Worm (Caenorhabditis elegans) whole organism, L1 larva: Measurements from ENCODE around the gene R144.10.
A peak's percentile ranks its signal among the peaks of the same experiment; 100 is the strongest.

ENCODE experiments used
- C16A3.4 ChIP-seq: fragments of 150-350 bp; optimal IDR thresholded peaks from 2 replicates; lab custom pipeline; 2014; ENCODE audit warnings: missing biosample characterization, missing genetic modification characterization
- C34B4.2 ChIP-seq: sonication (generic microtip); optimal IDR thresholded peaks from 2 replicates; lab custom pipeline; 2017; ENCODE audit warnings: mild to moderate bottlenecking, missing genetic modification characterization, missing compliant biosample characterization
- F16B12.6 ChIP-seq: fragments of 150-350 bp; optimal IDR thresholded peaks from 2 replicates; lab custom pipeline; 2014; ENCODE audit warnings: missing biosample characterization, missing genetic modification characterization
- alr-1 ChIP-seq: fragments of 200-800 bp; sonication (Bioruptor generic); optimal IDR thresholded peaks from 2 replicates; lab custom pipeline; 2018; ENCODE audit warnings: borderline replicate concordance, mild to moderate bottlenecking, missing genetic modification characterization, missing compliant biosample characterization
- ama-1 ChIP-seq: fragments of 150-350 bp; optimal IDR thresholded peaks from 2 replicates; lab custom pipeline; 2014
- blmp-1 ChIP-seq: fragments of 150-350 bp; optimal IDR thresholded peaks from 2 replicates; lab custom pipeline; 2014; ENCODE audit warnings: missing biosample characterization, missing genetic modification characterization
- ceh-82 ChIP-seq, 3 experiments: fragments of 150-350 bp in 1 of 3; sonication (generic microtip) in 2 of 3; optimal IDR thresholded peaks; 2 replicates each; lab custom pipeline; 2014 to 2017; ENCODE audit warnings: missing biosample characterization in 3 of 3, missing genetic modification characterization in 3 of 3
- dpl-1 ChIP-seq, 3 experiments: fragments of 150-350 bp in 2 of 3; sonication (generic microtip) in 1 of 3; optimal IDR thresholded peaks; 2 replicates each; lab custom pipeline; 2014 to 2017; ENCODE audit warnings: missing biosample characterization in 3 of 3, missing genetic modification characterization in 3 of 3, missing genetic modification reagents in 3 of 3
- dsc-1 ChIP-seq: sonication (generic microtip); optimal IDR thresholded peaks from 2 replicates; lab custom pipeline; 2016; ENCODE audit warnings: mild to moderate bottlenecking, missing genetic modification characterization, missing compliant biosample characterization
- efl-1 ChIP-seq, 4 experiments: fragments of 150-350 bp; optimal IDR thresholded peaks in 3 of 4; peaks in 1 of 4; 1 replicate in 1 of 4; 2 replicates in 3 of 4; lab custom pipeline; 2014; ENCODE audit warnings: missing biosample characterization in 2 of 4, missing genetic modification characterization in 2 of 4, missing genetic modification reagents in 2 of 4
- efl-3 ChIP-seq: fragments of 200-800 bp; sonication (Bioruptor generic); optimal IDR thresholded peaks from 2 replicates; lab custom pipeline; 2018; ENCODE audit warnings: mild to moderate bottlenecking, missing genetic modification characterization, missing compliant biosample characterization
- egl-13 ChIP-seq: sonication (generic microtip); optimal IDR thresholded peaks from 2 replicates; lab custom pipeline; 2016; ENCODE audit warnings: missing genotype, missing genetic modification reagents, missing genetic modification characterization, missing compliant biosample characterization
- elt-3 ChIP-seq, 6 experiments: fragments of 150-350 bp in 1 of 6; sonication (generic microtip); optimal IDR thresholded peaks; 2 replicates each; lab custom pipeline; 2017 to 2018; ENCODE audit warnings: missing biosample characterization in 6 of 6, missing genetic modification characterization in 6 of 6, inconsistent platforms in 1 of 6
- ets-5 ChIP-seq: fragments of 200-800 bp; sonication (Bioruptor generic); IDR thresholded peaks from 2 replicates; pipeline ENCODE4 v1.3.6; 2022; ENCODE audit warnings: missing genetic modification characterization, missing compliant biosample characterization
- fkh-8 ChIP-seq: sonication (generic microtip); optimal IDR thresholded peaks from 2 replicates; lab custom pipeline; 2016; ENCODE audit warnings: mild to moderate bottlenecking, missing genetic modification characterization, missing compliant biosample characterization
- fos-1 ChIP-seq: fragments of 150-350 bp; optimal IDR thresholded peaks from 2 replicates; lab custom pipeline; 2014; ENCODE audit warnings: missing biosample characterization, missing genetic modification characterization
- grh-1 ChIP-seq: fragments of 200-800 bp; sonication (Bioruptor generic); IDR thresholded peaks from 2 replicates; pipeline ENCODE4 v1.3.6; 2022; ENCODE audit warnings: missing genetic modification reagents, missing genetic modification characterization, missing compliant biosample characterization
- hlh-4 ChIP-seq: sonication (generic microtip); optimal IDR thresholded peaks from 2 replicates; lab custom pipeline; 2016; ENCODE audit warnings: mild to moderate bottlenecking, missing genetic modification characterization, missing compliant biosample characterization
- irx-1 ChIP-seq: sonication (generic microtip); optimal IDR thresholded peaks from 2 replicates; lab custom pipeline; 2016; ENCODE audit warnings: missing genetic modification characterization, missing compliant biosample characterization
- isw-1 ChIP-seq: fragments of 200-800 bp; sonication (Bioruptor generic); IDR thresholded peaks from 2 replicates; pipeline ENCODE4 v1.3.6; 2022; ENCODE audit warnings: missing genetic modification characterization, missing compliant biosample characterization
- jun-1 ChIP-seq: fragments of 150-350 bp; optimal IDR thresholded peaks from 2 replicates; lab custom pipeline; 2014; ENCODE audit warnings: missing biosample characterization, missing genetic modification reagents, missing genetic modification characterization
- lin-13 ChIP-seq: fragments of 150-350 bp; optimal IDR thresholded peaks from 2 replicates; lab custom pipeline; 2014; ENCODE audit warnings: missing biosample characterization, missing genetic modification reagents, missing genetic modification characterization
- lin-14 ChIP-seq: fragments of 200-800 bp; sonication (Bioruptor generic); optimal IDR thresholded peaks from 2 replicates; lab custom pipeline; 2018; ENCODE audit warnings: mild to moderate bottlenecking, missing genetic modification characterization, moderate library complexity, missing compliant biosample characterization
- lin-15B ChIP-seq: fragments of 150-350 bp; sonication (generic microtip); optimal IDR thresholded peaks from 3 replicates; lab custom pipeline; 2014; ENCODE audit warnings: missing biosample characterization, missing genetic modification characterization
- lin-35 ChIP-seq, 2 experiments: fragments of 150-350 bp; optimal IDR thresholded peaks; 2 replicates each; lab custom pipeline; 2014; ENCODE audit warnings: missing biosample characterization in 2 of 2, missing genetic modification characterization in 2 of 2, missing genetic modification reagents in 2 of 2
- lir-3 ChIP-seq: sonication (generic microtip); optimal IDR thresholded peaks from 2 replicates; lab custom pipeline; 2016; ENCODE audit warnings: mild to moderate bottlenecking, missing genetic modification characterization, moderate library complexity, missing compliant biosample characterization; ENCODE audit not compliant: poor library complexity
- lsy-2 ChIP-seq, 2 experiments: fragments of 150-350 bp; optimal IDR thresholded peaks; 2 replicates each; lab custom pipeline; 2014; ENCODE audit warnings: missing biosample characterization in 2 of 2, missing genetic modification characterization in 2 of 2
- mab-9 ChIP-seq: fragments of 200-800 bp; sonication (Bioruptor generic); IDR thresholded peaks from 2 replicates; pipeline ENCODE4 v1.3.6; 2022; ENCODE audit warnings: missing genetic modification reagents, missing genetic modification characterization, missing compliant biosample characterization
- mdl-1 ChIP-seq, 2 experiments: fragments of 150-350 bp; optimal IDR thresholded peaks; 2 replicates each; lab custom pipeline; 2014 to 2017; ENCODE audit warnings: missing biosample characterization in 2 of 2, missing genetic modification characterization in 2 of 2, inconsistent platforms in 1 of 2
- mep-1 ChIP-seq: fragments of 150-350 bp; optimal IDR thresholded peaks from 2 replicates; lab custom pipeline; 2014; ENCODE audit warnings: missing biosample characterization, missing genetic modification characterization
- nhr-11 ChIP-seq: fragments of 150-350 bp; optimal IDR thresholded peaks from 2 replicates; lab custom pipeline; 2014; ENCODE audit warnings: missing biosample characterization, missing genetic modification characterization
- nhr-19 ChIP-seq: fragments of 200-800 bp; sonication (Bioruptor generic); conservative IDR thresholded peaks from 2 replicates; pipeline ENCODE4 v1.3.6; 2022; ENCODE audit warnings: missing genetic modification characterization, missing compliant biosample characterization
- nhr-20 ChIP-seq: sonication (generic microtip); optimal IDR thresholded peaks from 2 replicates; lab custom pipeline; 2016; ENCODE audit warnings: mild to moderate bottlenecking, missing genetic modification characterization, missing compliant biosample characterization
- nhr-237 ChIP-seq: fragments of 150-350 bp; optimal IDR thresholded peaks from 2 replicates; lab custom pipeline; 2014; ENCODE audit warnings: missing biosample characterization, missing genetic modification characterization
- nhr-47 ChIP-seq: sonication (generic microtip); optimal IDR thresholded peaks from 2 replicates; lab custom pipeline; 2016; ENCODE audit warnings: mild to moderate bottlenecking, missing genetic modification characterization, moderate library complexity, missing compliant biosample characterization
- nhr-71 ChIP-seq: sonication (generic microtip); optimal IDR thresholded peaks from 2 replicates; lab custom pipeline; 2016; ENCODE audit warnings: mild to moderate bottlenecking, missing genetic modification characterization, moderate library complexity, missing compliant biosample characterization
- nhr-77 ChIP-seq: fragments of 150-350 bp; optimal IDR thresholded peaks from 2 replicates; lab custom pipeline; 2014; ENCODE audit warnings: missing biosample characterization, missing genetic modification characterization
- nhr-90 ChIP-seq: sonication (generic microtip); optimal IDR thresholded peaks from 2 replicates; lab custom pipeline; 2016; ENCODE audit warnings: mild to moderate bottlenecking, missing genetic modification characterization, missing compliant biosample characterization; ENCODE audit not compliant: poor library complexity
- rnt-1 ChIP-seq: sonication (generic microtip); optimal IDR thresholded peaks from 2 replicates; lab custom pipeline; 2016; ENCODE audit warnings: mild to moderate bottlenecking, missing genetic modification characterization, moderate library complexity, missing compliant biosample characterization
- skn-1 ChIP-seq: fragments of 150-350 bp; optimal IDR thresholded peaks from 2 replicates; lab custom pipeline; 2014; ENCODE audit warnings: missing biosample characterization, missing genetic modification characterization
- snu-23 ChIP-seq: sonication (generic microtip); optimal IDR thresholded peaks from 2 replicates; lab custom pipeline; 2016; ENCODE audit warnings: missing genetic modification characterization, missing compliant biosample characterization
- swsn-7 ChIP-seq: sonication (generic microtip); optimal IDR thresholded peaks from 2 replicates; lab custom pipeline; 2016; ENCODE audit warnings: missing genetic modification characterization, missing compliant biosample characterization
- tbx-2 ChIP-seq: sonication (generic microtip); optimal IDR thresholded peaks from 2 replicates; lab custom pipeline; 2016; ENCODE audit warnings: missing genetic modification characterization, missing compliant biosample characterization
- unc-86 ChIP-seq: sonication (generic microtip); optimal IDR thresholded peaks from 2 replicates; lab custom pipeline; 2016; ENCODE audit warnings: missing genetic modification characterization, missing compliant biosample characterization
- xbp-1 ChIP-seq: sonication (generic microtip); optimal IDR thresholded peaks from 2 replicates; lab custom pipeline; 2016; ENCODE audit warnings: missing genetic modification characterization, missing compliant biosample characterization

R144.10 gene

DNA sequence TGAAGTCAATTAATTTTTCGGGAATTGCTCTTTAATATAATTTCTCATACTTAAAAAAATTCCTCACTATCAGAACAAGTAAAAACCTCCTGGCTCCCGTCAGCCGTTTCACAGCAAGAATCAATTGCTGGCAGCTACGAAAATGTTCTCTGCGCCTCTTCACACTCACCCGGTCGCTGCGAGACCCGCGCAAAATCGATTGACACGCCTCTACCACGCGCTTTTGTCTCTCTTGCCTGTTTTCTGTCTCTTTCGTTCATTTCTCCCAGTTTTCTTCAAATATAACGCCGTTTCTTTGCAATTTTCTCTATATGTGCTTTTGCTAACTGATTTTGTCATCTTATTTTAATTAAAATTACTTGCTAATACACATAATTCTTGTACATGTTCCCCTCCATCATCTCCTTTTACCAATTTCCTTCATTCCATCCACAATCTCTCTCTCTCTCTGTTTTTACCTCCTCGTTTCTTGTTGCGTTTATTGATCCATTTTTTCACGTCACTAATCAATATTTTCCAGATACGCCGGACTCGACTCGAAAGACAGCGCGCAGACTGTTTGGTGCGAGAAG is 22.3 kb upstream of the R144.10 start, which contains the start of gene pcf-11:
pcf-11 (plus strand) TSS at position 522 of the 572 bp plus-strand sequence.
- TF ChIP-seq tbx-2 (tag; lab: Kevin White, UChicago) = peak; percentile 45
- TF ChIP-seq lin-14 = peak; percentile 74
- no peak for TF ChIP-seq mab-9 (GFP tag; lab: Robert Waterston, UW)
- TF ChIP-seq swsn-7 (tag; lab: Kevin White, UChicago) = peak; percentile 51
- peak in 1 of 2 experiments; percentile 80 for TF ChIP-seq mdl-1 (tag; optimal IDR thresholded peaks at IDR 0.05; lab: Kevin White, UChicago)
- peak; percentile 60 for TF ChIP-seq nhr-77
- TF ChIP-seq efl-1 (optimal IDR thresholded peaks at IDR 0.05; lab: Kevin White, UChicago) = peak; percentile 66 to 71
- TF ChIP-seq efl-1 (GFP tag; optimal IDR thresholded peaks at IDR 0.05 in 1 of 2; lab: Kevin White, UChicago) = peak; percentile 54 to 96
- no peak for TF ChIP-seq hlh-4 (tag; lab: Kevin White, UChicago)
- peak; percentile 69 to 75 for TF ChIP-seq lin-35 (GFP tag; optimal IDR thresholded peaks at IDR 0.05; lab: Kevin White, UChicago)
- peak; percentile 78 for TF ChIP-seq snu-23 (GFP tag; lab: Kevin White, UChicago)
- TF ChIP-seq nhr-71 (tag; lab: Kevin White, UChicago) = peak; percentile 69
- peak; percentile 53 for TF ChIP-seq unc-86 (tag; lab: Kevin White, UChicago)
- peak; percentile 35 for TF ChIP-seq F16B12.6 (tag; lab: Kevin White, UChicago)
- TF ChIP-seq rnt-1 (tag; lab: Kevin White, UChicago) = peak; percentile 63
- TF ChIP-seq mep-1 (tag; lab: Kevin White, UChicago) = peak; percentile 33
- no peak for TF ChIP-seq alr-1
- TF ChIP-seq jun-1 (tag; lab: Kevin White, UChicago) = peak; percentile 10
- peak; percentile 25 for TF ChIP-seq dsc-1
- peak; percentile 40 for TF ChIP-seq fkh-8 (tag; lab: Kevin White, UChicago)
- peak; percentile 9 for TF ChIP-seq irx-1
- TF ChIP-seq xbp-1 = peak; percentile 53
- TF ChIP-seq lin-15B (tag; lab: Kevin White, UChicago) = no peak
- peak; percentile 38 for TF ChIP-seq nhr-20
- TF ChIP-seq blmp-1 (tag; lab: Kevin White, UChicago) = peak; percentile 13
- no peak for TF ChIP-seq nhr-237 (tag; lab: Kevin White, UChicago)
- TF ChIP-seq lir-3 (tag; lab: Kevin White, UChicago) = peak; percentile 43
- peak; percentile 47 for TF ChIP-seq nhr-47 (tag; lab: Kevin White, UChicago)
- peak; percentile 51 to 63 (median 55) for TF ChIP-seq dpl-1 (GFP tag; optimal IDR thresholded peaks at IDR 0.05; lab: Kevin White, UChicago)
- TF ChIP-seq fos-1 (tag; lab: Kevin White, UChicago) = peak; percentile 15
- peak; percentile 58 for TF ChIP-seq skn-1 (tag; lab: Kevin White, UChicago)
- no peak for TF ChIP-seq egl-13 (tag; lab: Kevin White, UChicago)
- no peak for TF ChIP-seq C34B4.2 (tag; lab: Kevin White, UChicago)
- no peak for TF ChIP-seq nhr-11 (tag; lab: Kevin White, UChicago)
- TF ChIP-seq efl-3 = no peak
- peak; percentile 53 for TF ChIP-seq ama-1 (lab: Kevin White, UChicago)
- peak; percentile 24 to 84 (median 40) for TF ChIP-seq ceh-82 (tag; optimal IDR thresholded peaks at IDR 0.05; lab: Kevin White, UChicago)
- TF ChIP-seq grh-1 (GFP tag; lab: Robert Waterston, UW) = no peak
- TF ChIP-seq isw-1 (GFP tag; lab: Robert Waterston, UW) = peak; percentile 56
- peak; percentile 34 for TF ChIP-seq C16A3.4 (tag; lab: Kevin White, UChicago)
- TF ChIP-seq nhr-19 = peak; percentile 41; the same call in 1 of the 2 replicates
- peak; percentile 43 to 78 for TF ChIP-seq lsy-2 (tag; optimal IDR thresholded peaks at IDR 0.05; lab: Kevin White, UChicago)
- peak; percentile 36 for TF ChIP-seq nhr-90 (tag; lab: Kevin White, UChicago)
- peak; percentile 28 for TF ChIP-seq lin-13 (GFP tag; lab: Kevin White, UChicago)
- TF ChIP-seq ets-5 (GFP tag; lab: Robert Waterston, UW) = no peak
- peak in 2 of 6 experiments; percentile 5 to 8 for TF ChIP-seq elt-3 (tag; optimal IDR thresholded peaks at IDR 0.05; lab: Kevin White, UChicago)
